Worm (Caenorhabditis elegans) whole organism, L3 larva: Measurements from ENCODE around the gene Y57G11C.8.
"Not testable (repeated sequence)": the region's sequence is repeated elsewhere in the genome, so short reads cannot be mapped to it uniquely, and the experiment has no call there.

ENCODE experiments used
- R02D3.7 ChIP-seq: fragments of 150-350 bp; optimal IDR thresholded peaks from 2 replicates; lab custom pipeline; 2014; ENCODE audit warnings: missing biosample characterization, missing genetic modification characterization
- aly-2 ChIP-seq: fragments of 150-350 bp; optimal IDR thresholded peaks from 2 replicates; lab custom pipeline; 2014; ENCODE audit warnings: missing biosample characterization, missing genetic modification characterization
- ama-1 ChIP-seq: fragments of 150-350 bp; optimal IDR thresholded peaks from 2 replicates; lab custom pipeline; 2018
- ceh-16 ChIP-seq: sonication (generic microtip); optimal IDR thresholded peaks from 2 replicates; lab custom pipeline; 2017; ENCODE audit warnings: missing biosample characterization, missing genetic modification characterization
- ceh-28 ChIP-seq: fragments of 150-350 bp; optimal IDR thresholded peaks from 2 replicates; lab custom pipeline; 2014; ENCODE audit warnings: missing biosample characterization, missing genetic modification reagents, missing genetic modification characterization
- ceh-9 ChIP-seq: sonication (generic microtip); optimal IDR thresholded peaks from 2 replicates; lab custom pipeline; 2018; ENCODE audit warnings: missing biosample characterization, missing genetic modification characterization
- egl-27 ChIP-seq: sonication (generic microtip); optimal IDR thresholded peaks from 4 replicates; lab custom pipeline; 2017; ENCODE audit warnings: missing biosample characterization, missing genetic modification reagents, missing genetic modification characterization
- egl-5 ChIP-seq: fragments of 150-350 bp; optimal IDR thresholded peaks from 2 replicates; lab custom pipeline; 2017; ENCODE audit warnings: missing biosample characterization, missing genetic modification reagents, missing genetic modification characterization, inconsistent platforms
- elt-1 ChIP-seq: fragments of 150-350 bp; optimal IDR thresholded peaks from 2 replicates; lab custom pipeline; 2014; ENCODE audit warnings: missing biosample characterization, missing genetic modification characterization
- elt-2 ChIP-seq: sonication (generic microtip); optimal IDR thresholded peaks from 2 replicates; lab custom pipeline; 2016; ENCODE audit warnings: missing genetic modification reagents, mild to moderate bottlenecking, missing genetic modification characterization, missing compliant biosample characterization
- elt-3 ChIP-seq, 3 experiments: fragments of 150-350 bp in 1 of 3; sonication (generic microtip) in 2 of 3; optimal IDR thresholded peaks; 2 replicates in 2 of 3; 4 replicates in 1 of 3; lab custom pipeline; 2014 to 2017; ENCODE audit warnings: missing biosample characterization in 3 of 3, missing genetic modification characterization in 3 of 3
- hmg-11 ChIP-seq: sonication (generic microtip); optimal IDR thresholded peaks from 2 replicates; lab custom pipeline; 2016; ENCODE audit warnings: missing genetic modification characterization, missing compliant biosample characterization
- lin-15B ChIP-seq: fragments of 150-350 bp; optimal IDR thresholded peaks from 2 replicates; lab custom pipeline; 2014; ENCODE audit warnings: missing biosample characterization, missing genetic modification characterization
- lin-39 ChIP-seq: fragments of 150-350 bp; optimal IDR thresholded peaks from 2 replicates; lab custom pipeline; 2018; ENCODE audit warnings: missing biosample characterization, missing genetic modification reagents, missing genetic modification characterization
- lsy-12 ChIP-seq: sonication (generic microtip); optimal IDR thresholded peaks from 2 replicates; lab custom pipeline; 2016; ENCODE audit warnings: mild to moderate bottlenecking, missing genetic modification characterization, missing compliant biosample characterization
- mml-1 ChIP-seq: fragments of 150-350 bp; sonication (generic microtip); optimal IDR thresholded peaks from 3 replicates; lab custom pipeline; 2014; ENCODE audit warnings: missing biosample characterization, missing genetic modification characterization
- nfya-1 ChIP-seq: sonication (generic microtip); optimal IDR thresholded peaks from 2 replicates; lab custom pipeline; 2017; ENCODE audit warnings: missing genetic modification characterization, mild to moderate bottlenecking, missing compliant biosample characterization, antibody characterized with exemption, moderate library complexity; ENCODE audit not compliant: insufficient read depth
- nhr-12 ChIP-seq: fragments of 150-350 bp; optimal IDR thresholded peaks from 2 replicates; lab custom pipeline; 2014; ENCODE audit warnings: missing biosample characterization, missing genetic modification characterization
- nhr-23 ChIP-seq: fragments of 150-350 bp; optimal IDR thresholded peaks from 2 replicates; lab custom pipeline; 2014; ENCODE audit warnings: missing biosample characterization, missing genetic modification reagents, missing genetic modification characterization
- nhr-237 ChIP-seq: fragments of 150-350 bp; optimal IDR thresholded peaks from 2 replicates; lab custom pipeline; 2014; ENCODE audit warnings: missing biosample characterization, missing genetic modification characterization
- nhr-25 ChIP-seq: sonication (generic microtip); optimal IDR thresholded peaks from 2 replicates; lab custom pipeline; 2017; ENCODE audit warnings: missing biosample characterization, missing genetic modification characterization
- nhr-77 ChIP-seq: fragments of 150-350 bp; optimal IDR thresholded peaks from 2 replicates; lab custom pipeline; 2014; ENCODE audit warnings: missing biosample characterization, missing genetic modification characterization
- pha-4 ChIP-seq: fragments of 150-350 bp; optimal IDR thresholded peaks from 2 replicates; lab custom pipeline; 2014; ENCODE audit warnings: missing biosample characterization, missing genetic modification reagents, missing genetic modification characterization
- pqm-1 ChIP-seq: fragments of 150-350 bp; optimal IDR thresholded peaks from 2 replicates; lab custom pipeline; 2017; ENCODE audit warnings: missing biosample characterization, missing genetic modification characterization, inconsistent platforms
- skn-1 ChIP-seq: fragments of 150-350 bp; optimal IDR thresholded peaks from 2 replicates; lab custom pipeline; 2014; ENCODE audit warnings: missing biosample characterization, missing genetic modification characterization
- snpc-4 ChIP-seq: fragments of 150-350 bp; optimal IDR thresholded peaks from 2 replicates; lab custom pipeline; 2014; ENCODE audit warnings: missing biosample characterization, missing genetic modification characterization
- tbx-2 ChIP-seq: sonication (generic microtip); optimal IDR thresholded peaks from 2 replicates; lab custom pipeline; 2016; ENCODE audit warnings: mild to moderate bottlenecking, missing genetic modification characterization, missing compliant biosample characterization
- unc-39 ChIP-seq: sonication (generic microtip); optimal IDR thresholded peaks from 4 replicates; lab custom pipeline; 2017; ENCODE audit warnings: missing biosample characterization, missing genetic modification characterization
- zag-1 ChIP-seq: fragments of 150-350 bp; optimal IDR thresholded peaks from 2 replicates; lab custom pipeline; 2014; ENCODE audit warnings: missing biosample characterization, missing genetic modification characterization
- ztf-11 ChIP-seq: fragments of 150-350 bp; optimal IDR thresholded peaks from 2 replicates; lab custom pipeline; 2014; ENCODE audit warnings: missing biosample characterization, missing genetic modification characterization
- ztf-4 ChIP-seq: fragments of 150-350 bp; optimal IDR thresholded peaks from 2 replicates; lab custom pipeline; 2014; ENCODE audit warnings: missing biosample characterization, missing genetic modification characterization

Y57G11C.8 gene

DNA sequence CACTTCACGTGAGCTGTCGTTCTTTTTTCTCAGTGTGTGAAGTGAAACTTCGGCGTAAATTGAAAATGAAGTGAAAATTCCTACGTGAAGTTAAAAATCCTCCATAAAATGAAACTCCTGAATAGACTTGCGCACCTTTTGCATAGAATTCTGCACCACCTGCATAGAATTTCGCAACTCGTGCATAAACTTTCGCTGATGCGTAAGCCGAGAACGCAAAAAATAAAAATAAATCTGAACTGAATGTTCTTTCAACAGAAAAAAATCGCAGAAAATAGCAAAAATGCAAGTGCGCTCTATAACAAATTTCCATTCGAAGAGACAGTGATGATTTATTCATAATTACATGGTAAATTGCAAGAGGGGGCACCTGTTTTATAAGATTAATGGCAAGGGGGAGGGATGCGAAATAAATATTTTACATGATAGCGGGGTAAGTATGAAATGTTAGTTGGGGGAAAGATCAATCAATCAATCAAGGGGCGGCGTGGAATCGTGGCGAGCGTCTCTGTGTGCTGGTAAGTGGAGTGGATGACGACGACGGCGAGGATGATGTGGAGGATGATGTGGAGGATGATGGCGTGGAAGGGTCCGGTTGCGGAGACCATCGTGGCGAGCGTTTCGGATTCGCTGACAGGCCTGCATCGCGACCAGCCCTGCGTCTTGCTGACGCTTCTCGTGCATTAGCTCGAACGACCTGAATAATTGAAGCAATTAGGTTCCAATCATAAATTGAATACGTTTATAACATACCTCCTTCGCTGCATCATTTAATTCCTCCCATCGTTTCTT is 8.2 kb upstream of the Y57G11C.8 start, which contains the start of gene Y57G11C.36:
Y57G11C.36 (minus strand) TSS at position 502 of the 792 bp plus-strand sequence.
- TF ChIP-seq unc-39 (tag; lab: Kevin White, UChicago) (no peak), lin-15B (tag; lab: Kevin White, UChicago) (peak; percentile 3)

DNA sequence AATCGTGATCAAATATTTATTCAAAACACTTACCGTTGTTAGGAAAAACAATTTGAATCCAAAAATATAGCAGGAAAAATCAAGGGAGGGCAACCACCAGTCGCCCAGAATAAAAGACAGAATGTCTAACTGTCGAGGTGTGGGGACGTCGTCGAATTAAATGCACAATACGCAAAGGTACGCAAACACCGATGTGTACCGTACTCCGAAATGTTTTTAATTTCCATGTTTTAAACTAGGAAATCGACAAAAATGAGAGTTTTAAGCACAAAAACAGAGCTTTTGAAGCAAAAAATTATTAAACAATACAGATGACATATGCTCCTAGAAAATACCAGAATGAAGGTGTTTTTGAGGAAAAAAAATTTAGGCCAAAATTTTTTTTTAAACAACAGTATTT is 7.2 kb upstream of the Y57G11C.8 start, which contains the start of gene Y57G11C.51:
Y57G11C.51 (minus strand) TSS at position 101 of the 400 bp plus-strand sequence.
- not testable (repeated sequence) for TF ChIP-seq lin-39; ztf-4 (tag; lab: Kevin White, UChicago); aly-2

DNA sequence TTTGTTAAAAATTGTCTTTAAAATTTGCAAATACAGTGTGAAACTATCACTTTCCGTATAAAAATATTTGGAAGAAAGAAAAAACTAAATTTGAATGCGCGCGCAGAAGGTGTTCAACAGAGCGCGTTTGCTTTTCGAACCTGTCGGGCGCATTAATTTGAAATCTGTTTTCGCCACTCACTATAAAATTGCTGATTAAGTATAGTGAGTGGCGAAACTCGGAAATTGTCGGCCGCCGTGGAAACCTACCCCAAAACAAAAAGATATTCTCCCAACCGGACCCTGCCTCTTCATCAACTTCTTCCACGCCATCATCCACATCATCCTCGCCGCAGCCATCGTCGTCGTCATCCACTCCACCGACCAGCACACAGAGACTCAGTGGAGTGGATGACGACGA is 1.1 kb upstream of the Y57G11C.8 start:
- peak; percentile 38 for TF ChIP-seq snpc-4 (tag; lab: Kevin White, UChicago)

DNA sequence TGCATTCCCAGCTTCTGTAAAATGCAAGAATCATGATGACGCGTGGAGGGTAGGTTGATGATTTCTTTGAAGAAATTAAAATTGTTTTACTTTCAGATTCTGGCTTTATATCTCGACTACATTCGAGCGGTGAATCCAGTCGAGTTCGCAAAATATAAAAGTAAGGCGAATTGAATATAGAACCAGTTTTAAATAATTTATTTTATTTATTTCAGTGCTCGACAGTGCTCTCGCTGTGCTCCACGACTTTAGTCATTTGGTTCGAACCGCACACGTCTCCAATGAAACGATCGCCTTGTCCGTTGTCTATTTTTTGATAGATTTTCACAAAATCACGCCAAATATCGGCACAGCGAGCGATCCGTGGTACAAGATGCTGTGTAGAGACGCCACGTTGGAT is 574 bp downstream of the Y57G11C.8 start, which contains the start of gene Y57G11C.1130:
Y57G11C.1130 (plus strand) TSS at position 301 of the 400 bp plus-strand sequence.
- TF ChIP-seq egl-27 (tag; lab: Kevin White, UChicago) (no peak), egl-5 (no peak), zag-1 (tag; lab: Kevin White, UChicago) (no peak), elt-3 (tag; optimal IDR thresholded peaks at IDR 0.05; lab: Kevin White, UChicago) (no peak), skn-1 (no peak), ceh-16 (tag; lab: Kevin White, UChicago) (no peak), unc-39 (tag; lab: Kevin White, UChicago) (no peak), R02D3.7 (tag; lab: Kevin White, UChicago) (no peak), ztf-11 (tag; lab: Kevin White, UChicago) (no peak), ztf-4 (tag; lab: Kevin White, UChicago) (no peak)

DNA sequence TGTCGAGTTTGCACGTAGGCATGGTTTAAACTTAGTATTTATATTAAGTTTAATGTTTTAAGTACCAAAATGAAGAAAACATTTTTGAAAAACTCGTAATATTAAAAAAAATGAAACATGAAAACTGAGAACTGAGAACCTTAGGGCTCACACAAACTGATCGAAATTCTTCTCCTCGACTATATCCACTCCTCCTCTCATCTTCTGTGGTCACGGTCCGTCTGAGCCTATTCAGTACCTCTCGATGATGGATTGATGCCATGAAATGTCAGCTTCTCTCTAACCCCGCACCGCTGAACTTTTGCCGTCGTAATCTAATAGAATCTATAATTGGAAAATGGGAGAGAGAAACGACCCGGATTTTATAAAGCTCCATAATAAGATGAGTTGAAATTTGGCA is 2.8 kb downstream of the Y57G11C.8 start, which contains the start of gene nlp-56:
nlp-56 (minus strand) TSS at position 257 of the 400 bp plus-strand sequence.
- TF ChIP-seq zag-1 (tag; lab: Kevin White, UChicago) (no peak), nhr-23 (tag; lab: Kevin White, UChicago) (no peak), elt-1 (tag; lab: Kevin White, UChicago) (no peak), ama-1 (lab: Kevin White, UChicago) (no peak), lin-15B (tag; lab: Kevin White, UChicago) (no peak), ceh-9 (no peak), hmg-11 (tag; lab: Kevin White, UChicago) (no peak), mml-1 (no peak), nfya-1 (tag; lab: Kevin White, UChicago) (no peak)

DNA sequence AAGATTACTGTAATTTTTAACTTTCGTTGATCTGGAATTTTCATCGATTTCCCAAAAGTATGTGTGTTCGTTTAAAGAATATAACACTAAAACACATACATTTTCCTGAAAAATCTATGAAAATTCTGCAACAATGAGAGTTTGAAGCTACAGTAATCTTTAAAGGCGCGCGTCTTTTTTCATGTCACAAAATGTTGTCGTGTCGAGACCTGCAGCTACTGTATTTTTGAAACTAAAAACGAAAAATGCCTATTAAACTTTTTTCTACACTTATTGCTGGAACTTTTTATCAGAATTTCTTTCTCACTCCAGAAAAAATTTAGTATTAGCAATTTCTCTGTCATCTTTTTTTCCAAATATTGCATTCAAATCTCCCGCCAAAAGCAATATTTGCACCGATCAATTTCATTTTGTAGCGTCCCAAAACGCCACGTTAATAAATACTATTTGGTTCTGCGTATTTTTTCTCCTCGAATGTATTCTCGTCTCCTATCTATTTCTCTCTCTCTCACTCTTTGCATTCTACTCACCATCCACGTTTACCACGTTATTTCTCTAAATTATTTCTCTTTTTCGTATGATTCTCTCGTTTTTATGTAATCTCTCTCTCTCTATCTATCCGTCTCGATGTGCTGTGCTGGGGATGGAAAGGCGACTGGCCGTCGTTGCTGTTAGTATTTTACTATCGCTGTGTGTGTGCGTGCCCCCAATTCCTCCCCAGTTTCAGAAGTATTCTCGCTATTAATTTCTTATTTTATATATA is 4.9 kb downstream of the Y57G11C.8 start, which contains the start of gene melo-1:
melo-1 (plus strand) TSS at position 658 of the 763 bp plus-strand sequence.
- peak; percentile 42 for TF ChIP-seq snpc-4 (tag; lab: Kevin White, UChicago)
- TF ChIP-seq pha-4 = peak; percentile 76
- TF ChIP-seq nhr-12 (tag; lab: Kevin White, UChicago) = no peak
- peak; percentile 2 for TF ChIP-seq pqm-1 (tag; lab: Kevin White, UChicago)
- peak; percentile 81 for TF ChIP-seq nfya-1 (tag; lab: Kevin White, UChicago)
- no peak for TF ChIP-seq tbx-2 (tag; lab: Kevin White, UChicago)
- peak; percentile 22 for TF ChIP-seq nhr-25 (tag; lab: Kevin White, UChicago)
- no peak for TF ChIP-seq elt-3 (tag; optimal IDR thresholded peaks at IDR 0.05; lab: Kevin White, UChicago)
- no peak for TF ChIP-seq nhr-77 (tag; lab: Kevin White, UChicago)
- TF ChIP-seq elt-2 (tag; lab: Kevin White, UChicago) = peak; percentile 48
- TF ChIP-seq lin-15B (tag; lab: Kevin White, UChicago) = peak; percentile 42
- TF ChIP-seq mml-1 = no peak
- peak; percentile 28 for TF ChIP-seq ceh-28 (tag; lab: Kevin White, UChicago)
- no peak for TF ChIP-seq zag-1 (tag; lab: Kevin White, UChicago)
- peak; percentile 73 for TF ChIP-seq hmg-11 (tag; lab: Kevin White, UChicago)
- TF ChIP-seq nhr-237 (tag; lab: Kevin White, UChicago) = no peak
- TF ChIP-seq nhr-23 (tag; lab: Kevin White, UChicago) = peak; percentile 34
- no peak for TF ChIP-seq lsy-12
